Worm (Caenorhabditis elegans): ENCODE data around the gene elmd-1.

ce11 chrIII:3417453-3417852 lies 27.7 kb downstream of the elmd-1 start:
- TF ChIP-seq dao-5 (tag; optimal IDR thresholded peaks at IDR 0.05) (no peak), W03F9.2 (tag; optimal IDR thresholded peaks at IDR 0.05) (no peak)

Data from whole organism, L4/young adult.